Worm (Caenorhabditis elegans) whole organism, mixed stage, embryonic: ENCODE data around the gene hlh-27.

Experiments used
- blmp-1 ChIP-seq: fragments of 150-350 bp; optimal IDR thresholded peaks from 2 replicates; lab custom pipeline; 2014; ENCODE audit warnings: missing biosample characterization, missing genetic modification characterization
- ceh-83 ChIP-seq: fragments of 200-800 bp; sonication (Bioruptor generic); optimal IDR thresholded peaks from 2 replicates; lab custom pipeline; 2018; ENCODE audit warnings: mild to moderate bottlenecking, missing genetic modification characterization, missing compliant biosample characterization
- elt-1 ChIP-seq: sonication (generic microtip); optimal IDR thresholded peaks from 2 replicates; lab custom pipeline; 2017; ENCODE audit warnings: missing genetic modification characterization, mild to moderate bottlenecking, missing compliant biosample characterization, antibody characterized with exemption, moderate library complexity, borderline replicate concordance; ENCODE audit not compliant: insufficient read depth
- elt-3 ChIP-seq: fragments of 150-350 bp; optimal IDR thresholded peaks from 2 replicates; lab custom pipeline; 2014; ENCODE audit warnings: missing biosample characterization, missing genetic modification characterization
- hlh-1 ChIP-seq: fragments of 150-350 bp; optimal IDR thresholded peaks from 2 replicates; lab custom pipeline; 2014; ENCODE audit warnings: missing biosample characterization, missing genetic modification reagents, missing genetic modification characterization
- mep-1 ChIP-seq: fragments of 150-350 bp; optimal IDR thresholded peaks from 2 replicates; lab custom pipeline; 2017; ENCODE audit warnings: missing biosample characterization, missing genetic modification reagents, missing genetic modification characterization, inconsistent platforms
- mls-2 ChIP-seq: sonication (generic microtip); optimal IDR thresholded peaks from 2 replicates; lab custom pipeline; 2016; ENCODE audit warnings: mild to moderate bottlenecking, missing genetic modification characterization, moderate library complexity, missing compliant biosample characterization
- nhr-2 ChIP-seq: fragments of 150-350 bp; optimal IDR thresholded peaks from 2 replicates; lab custom pipeline; 2014; ENCODE audit warnings: missing biosample characterization, missing genetic modification characterization
- nhr-237 ChIP-seq: fragments of 150-350 bp; optimal IDR thresholded peaks from 2 replicates; lab custom pipeline; 2014; ENCODE audit warnings: missing biosample characterization, missing genetic modification characterization
- sem-2 ChIP-seq: fragments of 200-800 bp; sonication (Bioruptor generic); optimal IDR thresholded peaks from 2 replicates; lab custom pipeline; 2018; ENCODE audit warnings: mild to moderate bottlenecking, missing genetic modification characterization, missing compliant biosample characterization
- unc-39 ChIP-seq: fragments of 150-350 bp; optimal IDR thresholded peaks from 2 replicates; lab custom pipeline; 2014; ENCODE audit warnings: missing biosample characterization, missing genetic modification characterization
- zip-8 ChIP-seq: fragments of 150-350 bp; optimal IDR thresholded peaks from 2 replicates; lab custom pipeline; 2014; ENCODE audit warnings: missing biosample characterization, missing genetic modification characterization

Gene hlh-27

DNA sequence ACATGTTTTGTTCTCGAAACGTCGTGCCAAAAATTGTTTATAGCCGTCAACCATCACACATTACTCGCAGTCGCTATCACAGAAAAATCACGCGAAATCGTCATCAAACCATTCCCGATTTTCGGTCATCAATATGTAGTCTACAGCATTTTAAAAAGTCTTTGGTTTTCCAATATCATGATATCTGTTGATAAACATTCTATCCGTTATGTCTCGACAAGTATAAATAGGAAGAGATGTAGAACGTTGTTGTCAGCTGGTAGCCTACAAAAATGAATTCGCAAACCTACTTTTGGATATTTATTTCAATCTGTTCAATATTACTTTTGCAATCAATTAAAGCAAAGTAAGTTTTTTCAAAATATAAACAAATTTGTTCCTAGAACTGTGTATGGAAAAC lies 43.6 kb downstream of the hlh-27 start, which contains the start of gene F12A10.1:
Gene F12A10.1, plus strand, starts transcription at position 166 of the 400 bp plus-strand sequence.
- TF ChIP-seq mep-1 (no peak), ceh-83 (GFP tag; lab: Kevin White, UChicago) (no peak), mls-2 (no peak), elt-1 (tag; lab: Kevin White, UChicago) (no peak), sem-2 (no peak), elt-3 (tag; lab: Kevin White, UChicago) (no peak), nhr-237 (no peak), zip-8 (tag; lab: Kevin White, UChicago) (no peak)
- TF ChIP-seq, all 35 proteins: peak for 0

DNA sequence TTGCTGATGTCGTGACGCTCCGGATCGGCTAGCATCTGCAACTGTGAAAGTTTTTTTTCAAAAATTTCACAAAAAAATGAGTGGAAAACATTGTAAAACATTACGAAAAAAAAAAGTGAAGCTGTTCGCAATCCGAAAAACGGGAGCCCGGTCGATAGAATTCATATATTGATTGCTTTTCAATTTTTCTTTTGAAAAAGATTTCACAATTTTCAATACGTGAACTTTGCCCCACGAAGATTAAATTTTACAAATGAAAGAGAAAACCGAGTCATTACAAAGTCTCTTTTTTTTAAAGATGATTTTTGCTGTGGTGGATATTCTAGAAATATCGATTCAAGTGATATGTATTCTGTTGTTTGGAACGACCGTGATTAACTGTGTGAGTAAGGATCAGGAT lies 45.6 kb downstream of the hlh-27 start, which contains the start of gene F12A10.6:
Gene F12A10.6, minus strand, starts transcription at position 101 of the 400 bp plus-strand sequence.
- TF ChIP-seq hlh-1 (tag; lab: Kevin White, UChicago) (no peak), nhr-2 (no peak), blmp-1 (no peak), unc-39 (no peak), zip-8 (tag; lab: Kevin White, UChicago) (no peak), mls-2 (no peak), ceh-83 (GFP tag; lab: Kevin White, UChicago) (no peak)
